Worm (Caenorhabditis elegans): ENCODE measurements around the gene str-4.

str-4 gene

ce11 chrV:13320676-13321075 is 18.9 kb downstream of the str-4 start, which contains the start of gene srh-15:
Gene srh-15 (plus strand): TSS chrV:13320976.
- no peak for TF ChIP-seq lsy-2 (tag; optimal IDR thresholded peaks at IDR 0.05)
- no peak for TF ChIP-seq snpc-4 (tag; optimal IDR thresholded peaks at IDR 0.05)
- no peak for TF ChIP-seq nhr-2 (tag; optimal IDR thresholded peaks at IDR 0.05)
- TF ChIP-seq bed-3 (GFP tag; optimal IDR thresholded peaks at IDR 0.05): no peak
- TF ChIP-seq ztf-11 (tag; optimal IDR thresholded peaks at IDR 0.05): no peak
- TF ChIP-seq flh-1 (GFP tag; optimal IDR thresholded peaks at IDR 0.05): no peak
- no peak for TF ChIP-seq mab-5 (tag; optimal IDR thresholded peaks at IDR 0.05)
- no peak for TF ChIP-seq unc-62 (GFP tag; optimal IDR thresholded peaks at IDR 0.05)
- TF ChIP-seq sem-2 (GFP tag; optimal IDR thresholded peaks at IDR 0.05): no peak
- TF ChIP-seq unc-39 (tag; optimal IDR thresholded peaks at IDR 0.05): no peak
- no peak for TF ChIP-seq unc-120 (tag; optimal IDR thresholded peaks at IDR 0.05; ENCODE audit: poor library complexity, severe bottlenecking)
- no peak for TF ChIP-seq cnd-1 (tag; optimal IDR thresholded peaks at IDR 0.05)
- TF ChIP-seq M03D4.4 (tag; optimal IDR thresholded peaks at IDR 0.05): no peak
- no peak for TF ChIP-seq blmp-1 (tag; optimal IDR thresholded peaks at IDR 0.05)

ce11 chrV:13317911-13318502 is 21.5 kb downstream of the str-4 start, which contains the start of the genes col-161 and srh-18:
Gene col-161 (minus strand): TSS chrV:13318011.
Gene srh-18 (plus strand): TSS chrV:13318452.
- no peak for TF ChIP-seq sem-2 (GFP tag; optimal IDR thresholded peaks at IDR 0.05)
- no peak for TF ChIP-seq snpc-4 (tag; optimal IDR thresholded peaks at IDR 0.05)
- no peak for TF ChIP-seq nhr-237 (tag; optimal IDR thresholded peaks at IDR 0.05)
- no peak for TF ChIP-seq lin-32 (GFP tag; optimal IDR thresholded peaks at IDR 0.05)

- TF ChIP-seq lin-13 (tag; optimal IDR thresholded peaks at IDR 0.05) (peak; percentile 25), drap-1 (GFP tag; optimal IDR thresholded peaks at IDR 0.05) (no peak), mep-1 (tag; optimal IDR thresholded peaks at IDR 0.05) (peak; percentile 57), ham-2 (GFP tag; optimal IDR thresholded peaks at IDR 0.05) (no peak), blmp-1 (tag; optimal IDR thresholded peaks at IDR 0.05) (no peak), ceh-39 (tag; optimal IDR thresholded peaks at IDR 0.05) (peak; percentile 31), pha-4 (tag; optimal IDR thresholded peaks at IDR 0.05) (peak; percentile 17), lsy-2 (tag; optimal IDR thresholded peaks at IDR 0.05) (peak; percentile 62), cnd-1 (tag; optimal IDR thresholded peaks at IDR 0.05) (no peak), elt-1 (tag; optimal IDR thresholded peaks at IDR 0.05; ENCODE audit: borderline replicate concordance, insufficient read depth) (no peak)
Observed at ce11 chrV:13313045-13313623, 26.4 kb downstream of the str-4 start, which contains the start of gene C50B6.3. Gene C50B6.3 (plus strand): TSS chrV:13313573.

ce11 chrV:13312210-13312676 is 27.3 kb downstream of the str-4 start, which contains the start of gene nasp-2:
Gene nasp-2 (minus strand): TSS chrV:13312260.
- TF ChIP-seq mls-2 (tag; optimal IDR thresholded peaks at IDR 0.05) (no peak), sptf-1 (tag; optimal IDR thresholded peaks at IDR 0.05) (no peak), hlh-1 (tag; optimal IDR thresholded peaks at IDR 0.05) (no peak), mab-5 (tag; optimal IDR thresholded peaks at IDR 0.05) (no peak), nhr-28 (tag; optimal IDR thresholded peaks at IDR 0.05) (no peak), elt-3 (tag; optimal IDR thresholded peaks at IDR 0.05) (no peak), nhr-2 (tag; optimal IDR thresholded peaks at IDR 0.05) (no peak)

- TF ChIP-seq ztf-11 (tag; optimal IDR thresholded peaks at IDR 0.05) (no peak), hlh-1 (tag; optimal IDR thresholded peaks at IDR 0.05) (no peak), lin-13 (tag; optimal IDR thresholded peaks at IDR 0.05) (no peak), ceh-43 (GFP tag; optimal IDR thresholded peaks at IDR 0.05) (no peak), elt-1 (tag; optimal IDR thresholded peaks at IDR 0.05; ENCODE audit: borderline replicate concordance, insufficient read depth) (no peak), zip-8 (tag; optimal IDR thresholded peaks at IDR 0.05) (no peak), unc-39 (tag; optimal IDR thresholded peaks at IDR 0.05) (no peak), mep-1 (tag; optimal IDR thresholded peaks at IDR 0.05) (no peak), unc-120 (tag; optimal IDR thresholded peaks at IDR 0.05; ENCODE audit: poor library complexity, severe bottlenecking) (no peak), drap-1 (GFP tag; optimal IDR thresholded peaks at IDR 0.05) (no peak), ceh-83 (GFP tag; optimal IDR thresholded peaks at IDR 0.05) (no peak), nhr-2 (tag; optimal IDR thresholded peaks at IDR 0.05) (no peak), blmp-1 (tag; optimal IDR thresholded peaks at IDR 0.05) (no peak), ceh-39 (tag; optimal IDR thresholded peaks at IDR 0.05) (no peak), nhr-12 (tag; optimal IDR thresholded peaks at IDR 0.05) (no peak)
Observed at ce11 chrV:13309806-13310205, 29.7 kb downstream of the str-4 start.
